Worm (Caenorhabditis elegans): ENCODE data around the gene ugt-1.

DNA sequence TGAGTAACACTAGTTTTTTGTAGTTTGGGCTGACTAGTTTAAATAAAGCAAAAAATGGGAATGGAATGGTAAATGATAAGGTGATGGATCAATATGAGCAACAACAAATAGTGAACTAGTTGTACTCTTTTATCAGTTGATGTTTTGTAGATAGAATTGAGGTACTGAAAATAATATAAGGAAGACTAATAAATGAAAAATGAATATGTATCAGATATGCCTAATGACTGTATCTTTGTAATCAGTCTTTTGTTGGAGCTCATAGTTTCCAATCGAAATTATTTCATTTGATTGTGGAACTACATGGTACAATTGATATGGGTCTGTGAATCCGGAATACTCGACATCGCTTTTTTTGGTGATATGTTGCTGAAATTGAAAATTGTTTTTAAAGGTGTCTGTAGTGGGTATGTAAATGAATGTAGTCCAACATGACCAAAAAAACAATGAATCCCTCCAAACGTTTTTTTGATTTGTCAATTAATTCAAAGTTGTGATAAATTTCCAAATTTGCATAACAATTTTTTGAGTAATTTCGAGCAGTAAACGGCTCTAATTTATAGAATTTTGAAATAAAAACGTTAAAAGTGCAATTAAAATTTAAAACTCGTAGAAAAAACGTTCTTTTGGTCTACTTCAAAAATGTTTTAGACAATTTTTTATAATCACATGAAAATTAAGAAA lies 14.7 kb downstream of the ugt-1 start, which contains the start of gene F15H10.12:
- no peak for TF ChIP-seq him-1 (tag; optimal IDR thresholded peaks at IDR 0.05)
- no peak for TF ChIP-seq dao-5 (tag; optimal IDR thresholded peaks at IDR 0.05)
- TF ChIP-seq W03F9.2 (tag; optimal IDR thresholded peaks at IDR 0.05): no peak

All from whole organism, L4/young adult.